Worm (Caenorhabditis elegans) whole organism, young adult: ENCODE results near the gene C26H9A.4.

Experiments
- B0336.3 ChIP-seq: fragments of 200-800 bp; sonication (Bioruptor generic); IDR thresholded peaks from 2 replicates; pipeline ENCODE4 v1.3.6; 2022; ENCODE audit warnings: missing genetic modification characterization, missing compliant biosample characterization
- Y53G8AR.9 ChIP-seq: fragments of 200-800 bp; sonication (Bioruptor generic); conservative IDR thresholded peaks from 2 replicates; pipeline ENCODE4 v1.3.6; 2022; ENCODE audit warnings: missing genetic modification reagents, missing genetic modification characterization, missing compliant biosample characterization
- ama-1 ChIP-seq, 3 experiments: fragments of 150-350 bp in 1 of 3; sonication (generic microtip) in 2 of 3; optimal IDR thresholded peaks; 2 replicates each; lab custom pipeline; 2014 to 2018; ENCODE audit warnings: missing biosample characterization in 2 of 3, missing genetic modification characterization in 2 of 3, missing genetic modification reagents in 2 of 3
- ceh-79 ChIP-seq: sonication (generic microtip); optimal IDR thresholded peaks from 2 replicates; lab custom pipeline; 2017; ENCODE audit warnings: mild to moderate bottlenecking, missing genetic modification characterization, missing compliant biosample characterization
- efl-1 ChIP-seq: fragments of 150-350 bp; optimal IDR thresholded peaks from 2 replicates; lab custom pipeline; 2014; ENCODE audit warnings: missing biosample characterization, missing genetic modification reagents, missing genetic modification characterization
- lir-1 ChIP-seq: fragments of 200-800 bp; sonication (Bioruptor generic); conservative IDR thresholded peaks from 2 replicates; pipeline ENCODE4 v1.3.6; 2022; ENCODE audit warnings: missing genetic modification reagents, missing genetic modification characterization, missing compliant biosample characterization
- sptf-2 ChIP-seq: fragments of 200-800 bp; sonication (Bioruptor generic); optimal IDR thresholded peaks from 2 replicates; lab custom pipeline; 2018; ENCODE audit warnings: mild to moderate bottlenecking, missing genetic modification characterization, missing compliant biosample characterization
- unc-62 ChIP-seq: fragments of 150-350 bp; optimal IDR thresholded peaks from 2 replicates; lab custom pipeline; 2014; ENCODE audit warnings: missing biosample characterization, missing genetic modification reagents, missing genetic modification characterization

- TF ChIP-seq sptf-2 (GFP tag; lab: Kevin White, UChicago) (no peak), efl-1 (GFP tag; lab: Kevin White, UChicago) (no peak), ceh-79 (tag; lab: Kevin White, UChicago) (no peak), lir-1 (GFP tag; lab: Robert Waterston, UW) (no peak), Y53G8AR.9 (GFP tag; lab: Robert Waterston, UW) (no peak), B0336.3 (GFP tag; lab: Robert Waterston, UW) (peak; percentile 40; the same call in 1 of the 2 replicates), unc-62 (peak; percentile 90), ama-1 (optimal IDR thresholded peaks at IDR 0.05; lab: Kevin White, UChicago) (no peak), ama-1 (GFP tag; optimal IDR thresholded peaks at IDR 0.05; lab: Kevin White, UChicago) (no peak)
These were observed 36.5 kb downstream of the C26H9A.4 start for ce11 chrIV:12689709-12690142.
